Worm (Caenorhabditis elegans): ENCODE measurements around the gene nspc-16.

DNA sequence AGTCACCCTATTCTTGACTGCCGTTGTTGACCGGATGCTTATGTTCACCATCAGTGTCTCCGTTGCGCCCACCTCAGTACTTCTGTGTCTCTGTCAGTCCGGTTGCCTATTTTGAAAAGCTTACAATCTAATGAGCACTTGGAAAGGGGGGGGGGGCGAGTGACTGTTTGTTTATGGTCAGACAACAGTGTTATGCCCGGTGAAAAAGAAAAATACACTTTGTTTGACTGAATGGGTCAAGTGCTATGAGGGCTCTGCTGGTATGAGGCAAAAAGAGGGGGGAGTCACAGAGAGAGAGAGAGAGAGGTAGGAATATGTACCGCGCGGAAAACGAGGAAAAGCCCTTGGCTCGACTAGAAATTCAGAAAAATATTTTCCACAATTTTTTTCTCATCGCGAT is 47.9 kb downstream of the nspc-16 start:
- TF ChIP-seq Y53G8AR.9 (GFP tag; conservative IDR thresholded peaks at IDR 0.05) (no peak), Y79H2A.3 (GFP tag; conservative IDR thresholded peaks at IDR 0.05) (no peak), snpc-4 (GFP tag; optimal IDR thresholded peaks at IDR 0.05) (no peak), snpc-4 (tag; optimal IDR thresholded peaks at IDR 0.05) (no peak), unc-62 (GFP tag; optimal IDR thresholded peaks at IDR 0.05) (no peak), F10E7.11 (tag; optimal IDR thresholded peaks at IDR 0.05) (no peak), dpff-1 (tag; optimal IDR thresholded peaks at IDR 0.05) (no peak)

Measured in whole organism, young adult.